Worm (Caenorhabditis elegans) whole organism, mixed stage, embryonic: ENCODE data around the gene nhr-79.

Source experiments
- M03D4.4 ChIP-seq: sonication (generic microtip); optimal IDR thresholded peaks from 2 replicates; lab custom pipeline; 2017; ENCODE audit warnings: mild to moderate bottlenecking, missing genetic modification characterization, missing compliant biosample characterization
- bed-3 ChIP-seq: fragments of 200-800 bp; sonication (Bioruptor generic); optimal IDR thresholded peaks from 3 replicates; lab custom pipeline; 2018; ENCODE audit warnings: mild to moderate bottlenecking, missing genetic modification characterization, moderate library complexity, missing compliant biosample characterization
- blmp-1 ChIP-seq: fragments of 150-350 bp; optimal IDR thresholded peaks from 2 replicates; lab custom pipeline; 2014; ENCODE audit warnings: missing biosample characterization, missing genetic modification characterization
- ceh-43 ChIP-seq: fragments of 200-800 bp; sonication (Bioruptor generic); optimal IDR thresholded peaks from 2 replicates; lab custom pipeline; 2018; ENCODE audit warnings: mild to moderate bottlenecking, missing genetic modification characterization, moderate library complexity, missing compliant biosample characterization
- ceh-83 ChIP-seq: fragments of 200-800 bp; sonication (Bioruptor generic); optimal IDR thresholded peaks from 2 replicates; lab custom pipeline; 2018; ENCODE audit warnings: mild to moderate bottlenecking, missing genetic modification characterization, missing compliant biosample characterization
- cnd-1 ChIP-seq: fragments of 200-800 bp; sonication (Bioruptor generic); optimal IDR thresholded peaks from 2 replicates; lab custom pipeline; 2018; ENCODE audit warnings: mild to moderate bottlenecking, missing genetic modification characterization, missing compliant biosample characterization
- drap-1 ChIP-seq: fragments of 200-800 bp; sonication (Bioruptor generic); optimal IDR thresholded peaks from 3 replicates; lab custom pipeline; 2018; ENCODE audit warnings: mild to moderate bottlenecking, missing genetic modification characterization, missing compliant biosample characterization
- elt-1 ChIP-seq: sonication (generic microtip); optimal IDR thresholded peaks from 2 replicates; lab custom pipeline; 2017; ENCODE audit warnings: missing genetic modification characterization, mild to moderate bottlenecking, missing compliant biosample characterization, antibody characterized with exemption, moderate library complexity, borderline replicate concordance; ENCODE audit not compliant: insufficient read depth
- elt-3 ChIP-seq: fragments of 150-350 bp; optimal IDR thresholded peaks from 2 replicates; lab custom pipeline; 2014; ENCODE audit warnings: missing biosample characterization, missing genetic modification characterization
- flh-1 ChIP-seq: fragments of 200-800 bp; sonication (Bioruptor generic); optimal IDR thresholded peaks from 2 replicates; lab custom pipeline; 2018; ENCODE audit warnings: mild to moderate bottlenecking, missing genetic modification characterization, moderate library complexity, missing compliant biosample characterization
- ham-2 ChIP-seq: fragments of 200-800 bp; sonication (Bioruptor generic); optimal IDR thresholded peaks from 2 replicates; lab custom pipeline; 2018; ENCODE audit warnings: mild to moderate bottlenecking, missing genetic modification characterization, missing compliant biosample characterization
- hlh-1 ChIP-seq: fragments of 150-350 bp; optimal IDR thresholded peaks from 2 replicates; lab custom pipeline; 2014; ENCODE audit warnings: missing biosample characterization, missing genetic modification reagents, missing genetic modification characterization
- lin-13 ChIP-seq: fragments of 150-350 bp; optimal IDR thresholded peaks from 2 replicates; lab custom pipeline; 2014; ENCODE audit warnings: missing biosample characterization, missing genetic modification characterization
- lin-32 ChIP-seq: fragments of 200-800 bp; sonication (Bioruptor generic); optimal IDR thresholded peaks from 2 replicates; lab custom pipeline; 2018; ENCODE audit warnings: mild to moderate bottlenecking, missing genetic modification characterization, missing compliant biosample characterization
- mab-5 ChIP-seq: fragments of 150-350 bp; optimal IDR thresholded peaks from 2 replicates; lab custom pipeline; 2014; ENCODE audit warnings: missing biosample characterization, missing genetic modification characterization
- mls-2 ChIP-seq: sonication (generic microtip); optimal IDR thresholded peaks from 2 replicates; lab custom pipeline; 2016; ENCODE audit warnings: mild to moderate bottlenecking, missing genetic modification characterization, moderate library complexity, missing compliant biosample characterization
- nhr-12 ChIP-seq: fragments of 150-350 bp; optimal IDR thresholded peaks from 2 replicates; lab custom pipeline; 2014; ENCODE audit warnings: missing biosample characterization, missing genetic modification characterization
- nhr-2 ChIP-seq: fragments of 150-350 bp; optimal IDR thresholded peaks from 2 replicates; lab custom pipeline; 2014; ENCODE audit warnings: missing biosample characterization, missing genetic modification characterization
- nhr-237 ChIP-seq: fragments of 150-350 bp; optimal IDR thresholded peaks from 2 replicates; lab custom pipeline; 2014; ENCODE audit warnings: missing biosample characterization, missing genetic modification characterization
- nhr-28 ChIP-seq: fragments of 150-350 bp; optimal IDR thresholded peaks from 2 replicates; lab custom pipeline; 2014; ENCODE audit warnings: missing biosample characterization, missing genetic modification characterization
- nhr-76 ChIP-seq: sonication (generic microtip); optimal IDR thresholded peaks from 2 replicates; lab custom pipeline; 2017; ENCODE audit warnings: missing biosample characterization, missing genetic modification characterization
- pha-4 ChIP-seq: fragments of 150-350 bp; optimal IDR thresholded peaks from 2 replicates; lab custom pipeline; 2018; ENCODE audit warnings: missing biosample characterization, missing genetic modification reagents, missing genetic modification characterization
- sem-2 ChIP-seq: fragments of 200-800 bp; sonication (Bioruptor generic); optimal IDR thresholded peaks from 2 replicates; lab custom pipeline; 2018; ENCODE audit warnings: mild to moderate bottlenecking, missing genetic modification characterization, missing compliant biosample characterization
- snpc-4 ChIP-seq: fragments of 150-350 bp; optimal IDR thresholded peaks from 2 replicates; lab custom pipeline; 2014; ENCODE audit warnings: missing biosample characterization, missing genetic modification characterization
- sptf-1 ChIP-seq: sonication (generic microtip); optimal IDR thresholded peaks from 2 replicates; lab custom pipeline; 2017; ENCODE audit warnings: mild to moderate bottlenecking, missing genetic modification characterization, moderate library complexity, missing compliant biosample characterization
- tbx-8 ChIP-seq: fragments of 200-800 bp; sonication (Bioruptor generic); optimal IDR thresholded peaks from 2 replicates; lab custom pipeline; 2018; ENCODE audit warnings: mild to moderate bottlenecking, missing genetic modification characterization, moderate library complexity, missing compliant biosample characterization
- unc-120 ChIP-seq: sonication (generic microtip); optimal IDR thresholded peaks from 2 replicates; lab custom pipeline; 2017; ENCODE audit warnings: missing genetic modification characterization, missing compliant biosample characterization; ENCODE audit not compliant: poor library complexity, severe bottlenecking
- unc-39 ChIP-seq: fragments of 150-350 bp; optimal IDR thresholded peaks from 2 replicates; lab custom pipeline; 2014; ENCODE audit warnings: missing biosample characterization, missing genetic modification characterization
- unc-62 ChIP-seq: fragments of 150-350 bp; optimal IDR thresholded peaks from 2 replicates; lab custom pipeline; 2014; ENCODE audit warnings: missing biosample characterization, missing genetic modification reagents, missing genetic modification characterization
- zip-8 ChIP-seq: fragments of 150-350 bp; optimal IDR thresholded peaks from 2 replicates; lab custom pipeline; 2014; ENCODE audit warnings: missing biosample characterization, missing genetic modification characterization
- ztf-11 ChIP-seq: fragments of 150-350 bp; optimal IDR thresholded peaks from 2 replicates; lab custom pipeline; 2014; ENCODE audit warnings: missing biosample characterization, missing genetic modification characterization

nhr-79 gene

DNA sequence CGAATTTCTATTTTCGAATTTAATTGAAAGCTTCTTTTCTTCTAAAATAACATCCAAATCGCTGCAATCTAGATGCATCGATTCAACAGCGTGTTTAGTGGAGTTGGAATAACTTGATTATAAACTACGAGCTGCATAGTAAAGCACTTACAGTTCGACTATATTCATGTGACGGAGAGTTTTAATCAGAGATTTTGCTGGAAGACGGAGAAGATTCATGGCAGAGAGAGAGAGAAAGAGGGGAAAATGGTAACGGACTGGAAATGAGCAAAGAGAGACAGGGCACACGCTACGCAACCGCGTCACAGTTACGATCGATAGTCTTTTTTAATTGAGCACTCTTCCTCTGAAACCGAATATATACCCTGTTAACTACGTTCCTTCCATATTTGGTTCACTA is 21.8 kb upstream of the nhr-79 start, which contains the start of gene fbxb-116:
Gene fbxb-116 (plus strand): TSS at position 301 of the 400 bp plus-strand sequence.
- TF ChIP-seq sem-2 (GFP tag; lab: Kevin White, UChicago) (no peak), unc-39 (tag; lab: Kevin White, UChicago) (no peak), drap-1 (GFP tag; lab: Kevin White, UChicago) (no peak), flh-1 (GFP tag; lab: Kevin White, UChicago) (no peak), unc-62 (GFP tag; lab: Kevin White, UChicago) (no peak), hlh-1 (tag; lab: Kevin White, UChicago) (no peak), elt-3 (tag; lab: Kevin White, UChicago) (no peak), lin-32 (GFP tag; lab: Kevin White, UChicago) (no peak), mls-2 (no peak), pha-4 (tag; lab: Kevin White, UChicago) (no peak), nhr-76 (tag; lab: Kevin White, UChicago) (no peak), mab-5 (no peak), tbx-8 (GFP tag; lab: Kevin White, UChicago) (no peak), lin-13 (no peak), sptf-1 (tag; lab: Kevin White, UChicago) (no peak), ham-2 (no peak), nhr-237 (tag; lab: Kevin White, UChicago) (no peak)

DNA sequence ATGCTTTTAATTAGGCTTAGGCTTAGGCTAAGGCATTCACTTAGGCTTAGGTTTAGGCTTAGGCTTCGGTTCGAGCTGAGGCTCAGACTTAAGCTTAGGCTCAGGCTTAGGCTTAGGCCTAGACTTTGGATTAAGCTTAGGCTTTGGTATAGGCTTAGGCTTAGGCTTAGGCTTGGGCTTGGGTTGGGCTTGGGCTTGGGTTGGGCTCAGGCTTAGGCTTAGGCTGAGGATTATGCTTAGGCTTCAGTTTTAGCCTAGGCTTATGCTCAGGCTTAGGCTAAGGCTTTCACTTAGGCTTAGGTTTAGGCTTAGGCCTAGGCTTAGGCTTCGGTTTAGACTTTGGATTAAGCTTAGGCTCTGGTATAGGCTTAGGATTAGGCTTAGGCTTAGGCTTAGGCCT is 19.5 kb upstream of the nhr-79 start:
- TF ChIP-seq ham-2 (peak; percentile 51), unc-39 (tag; lab: Kevin White, UChicago) (peak; percentile 3), nhr-28 (tag; lab: Kevin White, UChicago) (no peak), sem-2 (GFP tag; lab: Kevin White, UChicago) (no peak), nhr-76 (tag; lab: Kevin White, UChicago) (no peak), lin-32 (GFP tag; lab: Kevin White, UChicago) (no peak), ceh-43 (no peak), ceh-83 (GFP tag; lab: Kevin White, UChicago) (no peak), mls-2 (no peak)

DNA sequence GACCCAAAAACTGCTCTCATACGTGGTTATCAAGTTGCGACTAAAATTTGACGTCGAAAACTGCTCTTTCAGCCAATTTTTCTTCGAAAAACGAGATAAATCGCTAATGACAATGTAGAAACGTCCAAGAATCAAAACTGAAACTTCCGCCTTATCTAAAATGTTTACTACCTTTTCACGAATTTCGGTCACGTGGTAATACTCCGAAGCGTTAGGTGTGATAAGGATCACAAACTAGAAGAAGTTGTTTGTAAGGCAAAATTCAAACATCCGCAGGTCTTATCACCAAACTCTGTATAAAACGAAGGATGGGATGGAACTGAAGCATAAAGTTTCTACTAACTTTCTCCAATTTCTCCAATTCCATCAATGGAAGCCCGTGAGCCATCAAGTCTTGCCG is 18.7 kb upstream of the nhr-79 start, which contains the start of gene sqst-3:
Gene sqst-3 (plus strand): TSS at position 370 of the 400 bp plus-strand sequence.
- TF ChIP-seq bed-3 (GFP tag; lab: Kevin White, UChicago) (no peak), hlh-1 (tag; lab: Kevin White, UChicago) (no peak), lin-32 (GFP tag; lab: Kevin White, UChicago) (no peak), elt-1 (tag; lab: Kevin White, UChicago) (no peak), nhr-76 (tag; lab: Kevin White, UChicago) (no peak), ham-2 (no peak), blmp-1 (tag; lab: Kevin White, UChicago) (no peak), nhr-28 (tag; lab: Kevin White, UChicago) (no peak), cnd-1 (tag; lab: Kevin White, UChicago) (no peak), unc-39 (tag; lab: Kevin White, UChicago) (no peak), sptf-1 (tag; lab: Kevin White, UChicago) (no peak), nhr-237 (tag; lab: Kevin White, UChicago) (no peak), unc-62 (GFP tag; lab: Kevin White, UChicago) (no peak), mab-5 (no peak), sem-2 (GFP tag; lab: Kevin White, UChicago) (no peak), zip-8 (tag; lab: Kevin White, UChicago) (no peak), mls-2 (no peak), elt-3 (tag; lab: Kevin White, UChicago) (no peak)

DNA sequence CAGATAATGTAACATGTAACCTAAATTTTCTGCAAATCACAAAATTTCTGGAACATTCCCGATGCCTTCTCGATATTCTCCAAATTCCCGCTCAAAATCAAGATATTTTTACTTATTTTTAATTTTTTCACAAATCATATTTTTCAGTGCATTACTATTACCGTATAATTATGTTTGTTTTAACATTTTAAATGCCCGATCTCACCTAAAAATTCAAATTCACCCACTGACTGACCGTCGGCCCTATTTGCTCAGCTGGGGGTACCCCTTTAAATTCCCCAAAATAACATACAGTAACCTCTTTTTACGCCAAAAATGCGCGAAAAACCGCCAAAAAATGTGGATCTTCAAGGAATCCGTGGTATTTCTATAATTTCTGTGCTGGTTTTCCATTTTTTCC is 6.0 kb upstream of the nhr-79 start, which contains the start of gene oac-49:
Gene oac-49 (plus strand): TSS at position 301 of the 400 bp plus-strand sequence.
- TF ChIP-seq hlh-1 (tag; lab: Kevin White, UChicago) (no peak), lin-32 (GFP tag; lab: Kevin White, UChicago) (no peak), blmp-1 (tag; lab: Kevin White, UChicago) (no peak), unc-62 (GFP tag; lab: Kevin White, UChicago) (no peak), lin-13 (no peak), sptf-1 (tag; lab: Kevin White, UChicago) (no peak), unc-120 (tag; lab: Kevin White, UChicago) (no peak), cnd-1 (tag; lab: Kevin White, UChicago) (no peak), elt-1 (tag; lab: Kevin White, UChicago) (no peak), nhr-28 (tag; lab: Kevin White, UChicago) (no peak), elt-3 (tag; lab: Kevin White, UChicago) (no peak), nhr-12 (tag; lab: Kevin White, UChicago) (no peak), snpc-4 (tag; lab: Kevin White, UChicago) (no peak), bed-3 (GFP tag; lab: Kevin White, UChicago) (no peak), M03D4.4 (tag; lab: Kevin White, UChicago) (no peak), sem-2 (GFP tag; lab: Kevin White, UChicago) (no peak), nhr-2 (tag; lab: Kevin White, UChicago) (no peak), ztf-11 (tag; lab: Kevin White, UChicago) (no peak), mls-2 (no peak)
